Fruit fly (Drosophila melanogaster): ENCODE data around the gene CG34292.

The CG34292 gene

DNA sequence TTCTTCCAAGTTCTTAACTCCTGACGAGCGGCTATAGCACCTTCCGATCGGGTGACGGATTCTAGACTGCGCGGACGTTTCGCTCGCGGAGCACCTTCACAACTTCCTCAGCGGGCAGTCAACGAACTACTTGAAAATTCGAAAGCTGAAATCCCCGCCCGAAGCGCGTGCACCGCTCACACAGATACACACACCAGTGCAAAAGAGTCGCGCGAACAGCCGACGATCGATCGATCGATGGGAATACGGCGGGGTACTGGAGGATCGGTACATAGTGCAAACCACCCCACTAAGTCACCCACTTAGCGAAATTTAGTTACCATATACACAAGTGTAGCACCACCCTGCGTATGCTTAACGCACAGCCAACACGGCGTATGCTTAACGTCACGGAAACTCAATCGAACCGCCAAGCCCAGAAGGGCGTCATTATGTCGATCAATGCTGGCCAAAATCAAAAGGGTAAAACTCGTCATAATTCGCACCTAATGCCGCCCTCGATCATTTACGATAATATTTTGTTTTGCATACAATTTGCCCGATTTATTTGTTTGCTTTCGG, 44.2 kb downstream of the CG34292 start, which contains the start of gene CAH9:
TSS of gene CAH9 (minus strand) at position 51 of the 561 bp plus-strand sequence.
- TF ChIP-seq CG8478 (optimal IDR thresholded peaks at IDR 0.05) (no peak), CTCF (optimal IDR thresholded peaks at IDR 0.05) (no peak)

DNA sequence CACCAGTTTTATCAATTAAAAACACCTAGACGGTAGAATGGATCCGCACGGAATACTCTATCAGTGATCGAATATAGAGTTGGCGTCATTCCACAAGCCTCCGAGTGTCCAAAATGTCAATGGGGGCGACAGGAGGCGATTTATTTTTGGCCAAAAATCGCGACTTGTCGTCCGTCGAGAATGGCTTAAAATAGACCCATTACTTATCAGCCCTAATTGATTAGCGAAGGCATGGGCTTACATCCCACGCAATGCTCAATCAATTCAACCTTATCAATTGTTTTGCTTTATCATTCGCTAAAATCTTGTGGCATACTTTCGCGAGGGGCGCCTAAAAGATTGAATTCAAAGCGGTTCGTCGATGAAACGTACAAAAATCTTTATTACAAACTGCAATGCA, 46.1 kb downstream of the CG34292 start:
- TF ChIP-seq CG8478 (optimal IDR thresholded peaks at IDR 0.05): no peak

dm6 chr3R:27109458-27109857, 47.4 kb downstream of the CG34292 start:
- TF ChIP-seq CG8478 (optimal IDR thresholded peaks at IDR 0.05) (no peak), CTCF (optimal IDR thresholded peaks at IDR 0.05) (no peak)

- TF ChIP-seq CTCF (optimal IDR thresholded peaks at IDR 0.05) (no peak), CG8478 (optimal IDR thresholded peaks at IDR 0.05) (no peak)
These were observed 50.0 kb downstream of the CG34292 start, which contains the start of the genes gb and CG5815 for dm6 chr3R:27111784-27112602. TSS of gene gb (minus strand) at chr3R:27112270. TSS of gene CG5815 (plus strand) at chr3R:27112566.
